Fruit fly (Drosophila melanogaster) whole organism, embryonic: ENCODE data around the gene ssp3.

Source experiments
- ATbp ChIP-seq: fragments of 200-800 bp; sonication (Bioruptor generic); optimal IDR thresholded peaks from 2 replicates; lab custom pipeline; 2017; ENCODE audit warnings: missing biosample characterization, mild to moderate bottlenecking, missing genetic modification characterization, missing genetic modification reagents
- BEAF-32 ChIP-seq: fragments of 200-800 bp; sonication (Bioruptor generic); optimal IDR thresholded peaks from 3 replicates; lab custom pipeline; 2017; ENCODE audit warnings: missing biosample characterization, missing genetic modification characterization, mild to moderate bottlenecking, moderate library complexity, missing genetic modification reagents
- Blimp-1 ChIP-seq: fragments of 200-800 bp; sonication (Bioruptor generic); optimal IDR thresholded peaks from 3 replicates; lab custom pipeline; 2018; ENCODE audit warnings: missing biosample characterization, missing genetic modification characterization, mild to moderate bottlenecking, moderate library complexity, missing genetic modification reagents
- CG10267 ChIP-seq: fragments of 200-800 bp; sonication (Bioruptor generic); optimal IDR thresholded peaks from 2 replicates; lab custom pipeline; 2018; ENCODE audit warnings: missing biosample characterization, mild to moderate bottlenecking, missing genetic modification characterization, moderate library complexity
- CG10543 ChIP-seq: fragments of 200-800 bp; sonication (Bioruptor generic); optimal IDR thresholded peaks from 3 replicates; lab custom pipeline; 2017; ENCODE audit warnings: missing biosample characterization, mild to moderate bottlenecking, missing genetic modification characterization, moderate library complexity
- CG12659 ChIP-seq: fragments of 200-800 bp; sonication (Bioruptor generic); optimal IDR thresholded peaks from 3 replicates; lab custom pipeline; 2017; ENCODE audit warnings: mild to moderate bottlenecking, missing biosample characterization, missing genetic modification reagents, missing genetic modification characterization
- CG18011 ChIP-seq: fragments of 200-800 bp; sonication (Bioruptor generic); optimal IDR thresholded peaks from 2 replicates; lab custom pipeline; 2017; ENCODE audit warnings: missing biosample characterization, missing genetic modification characterization, mild to moderate bottlenecking, moderate library complexity, missing genotype
- CG2199 ChIP-seq: fragments of 200-800 bp; sonication (Bioruptor generic); IDR thresholded peaks from 3 replicates; pipeline ENCODE4 v1.3.6; 2022; ENCODE audit warnings: missing biosample characterization, missing genetic modification characterization
- CG2678 ChIP-seq: fragments of 200-800 bp; sonication (Bioruptor generic); optimal IDR thresholded peaks from 3 replicates; lab custom pipeline; 2019; ENCODE audit warnings: missing biosample characterization, mild to moderate bottlenecking, missing genetic modification characterization, moderate library complexity
- CG2712 ChIP-seq: fragments of 200-800 bp; optimal IDR thresholded peaks from 3 replicates; lab custom pipeline; 2019; ENCODE audit warnings: missing biosample characterization, mild to moderate bottlenecking, missing genetic modification characterization, moderate library complexity
- CG34376 ChIP-seq: fragments of 200-800 bp; sonication (Bioruptor generic); optimal IDR thresholded peaks from 2 replicates; lab custom pipeline; 2018; ENCODE audit warnings: missing biosample characterization, mild to moderate bottlenecking, missing genetic modification characterization
- CG4360 ChIP-seq: fragments of 200-800 bp; sonication (Bioruptor generic); IDR thresholded peaks from 2 replicates; pipeline ENCODE4 v1.3.6; 2022; ENCODE audit warnings: missing biosample characterization, missing genetic modification characterization
- CG7271 ChIP-seq: fragments of 200-800 bp; sonication (Bioruptor generic); optimal IDR thresholded peaks from 2 replicates; lab custom pipeline; 2018; ENCODE audit warnings: missing biosample characterization, mild to moderate bottlenecking, missing genetic modification characterization, moderate library complexity
- CG7372 ChIP-seq: fragments of 200-800 bp; sonication (Bioruptor generic); IDR thresholded peaks from 2 replicates; pipeline ENCODE4 v1.3.6; 2022; ENCODE audit warnings: missing biosample characterization, missing genetic modification characterization
- CG8281 ChIP-seq: fragments of 200-800 bp; sonication (Bioruptor generic); optimal IDR thresholded peaks from 2 replicates; lab custom pipeline; 2018; ENCODE audit warnings: missing biosample characterization, mild to moderate bottlenecking, missing genetic modification characterization, moderate library complexity
- CG8388 ChIP-seq: fragments of 200-800 bp; sonication (Bioruptor generic); optimal IDR thresholded peaks from 2 replicates; lab custom pipeline; 2019; ENCODE audit warnings: missing biosample characterization, mild to moderate bottlenecking, missing genetic modification characterization, moderate library complexity
- Ets97D ChIP-seq: fragments of 200-800 bp; sonication (Bioruptor generic); optimal IDR thresholded peaks from 3 replicates; lab custom pipeline; 2016; ENCODE audit warnings: missing biosample characterization, missing genetic modification characterization
- GATAe ChIP-seq: fragments of 200-800 bp; sonication (Bioruptor generic); conservative IDR thresholded peaks from 2 replicates; pipeline ENCODE4 v1.3.6; 2022; ENCODE audit warnings: missing biosample characterization, missing genetic modification characterization
- HLH54F ChIP-seq: fragments of 200-800 bp; sonication (Bioruptor generic); optimal IDR thresholded peaks from 3 replicates; lab custom pipeline; 2016; ENCODE audit warnings: missing biosample characterization, missing genetic modification characterization
- Hmr ChIP-seq: fragments of 200-800 bp; sonication (Bioruptor generic); optimal IDR thresholded peaks from 3 replicates; lab custom pipeline; 2017; ENCODE audit warnings: mild to moderate bottlenecking, missing biosample characterization, missing genetic modification reagents, missing genetic modification characterization
- Hsf ChIP-seq: fragments of 200-800 bp; sonication (Bioruptor generic); optimal IDR thresholded peaks from 3 replicates; lab custom pipeline; 2016; ENCODE audit warnings: missing biosample characterization, missing genetic modification characterization
- Myb ChIP-seq: fragments of 200-800 bp; sonication (Bioruptor generic); optimal IDR thresholded peaks from 2 replicates; lab custom pipeline; 2016; ENCODE audit warnings: missing biosample characterization, missing genetic modification characterization
- Oaz ChIP-seq: fragments of 200-800 bp; sonication (Bioruptor generic); IDR thresholded peaks from 2 replicates; pipeline ENCODE4 v1.3.6; 2022; ENCODE audit warnings: missing biosample characterization, missing genetic modification characterization
- Ssrp ChIP-seq: fragments of 200-800 bp; sonication (Bioruptor generic); optimal IDR thresholded peaks from 2 replicates; lab custom pipeline; 2018; ENCODE audit warnings: missing biosample characterization, mild to moderate bottlenecking, missing genetic modification characterization, moderate library complexity
- Trl ChIP-seq, 3 experiments: fragments of >200 bp in 2 of 3; fragments of 200-800 bp in 1 of 3; sonication (Bioruptor generic) in 1 of 3; optimal IDR thresholded peaks; 2 replicates in 1 of 3; 3 replicates in 2 of 3; lab custom pipeline; 2016 to 2017; ENCODE audit warnings: missing biosample characterization in 1 of 3, missing genetic modification characterization in 1 of 3
- ase ChIP-seq: fragments of 200-800 bp; sonication (Bioruptor generic); IDR thresholded peaks from 3 replicates; pipeline ENCODE4 v1.3.6; 2022; ENCODE audit warnings: missing biosample characterization, missing genetic modification characterization
- ato ChIP-seq: fragments of 200-800 bp; sonication (Bioruptor generic); IDR thresholded peaks from 2 replicates; pipeline ENCODE4 v1.3.6; 2022; ENCODE audit warnings: missing biosample characterization, missing genetic modification characterization; ENCODE audit not compliant: partially characterized antibody
- az2 ChIP-seq: fragments of 200-800 bp; sonication (Bioruptor generic); optimal IDR thresholded peaks from 3 replicates; lab custom pipeline; 2016; ENCODE audit warnings: missing biosample characterization, missing genetic modification characterization
- br ChIP-seq: fragments of >200 bp; optimal IDR thresholded peaks from 2 replicates; lab custom pipeline; 2017
- cad ChIP-seq: fragments of >200 bp; optimal IDR thresholded peaks from 2 replicates; lab custom pipeline; 2017; ENCODE audit warnings: missing biosample characterization, missing genetic modification characterization
- cato ChIP-seq: fragments of 200-800 bp; sonication (Bioruptor generic); optimal IDR thresholded peaks from 2 replicates; lab custom pipeline; 2016; ENCODE audit warnings: missing biosample characterization, missing genetic modification characterization, borderline replicate concordance
- chif ChIP-seq, 2 experiments: fragments of 200-800 bp; sonication (Bioruptor generic); optimal IDR thresholded peaks; 3 replicates each; lab custom pipeline; 2016; ENCODE audit warnings: missing biosample characterization in 2 of 2, missing genetic modification characterization in 2 of 2
- disco-r ChIP-seq: fragments of 200-800 bp; sonication (Bioruptor generic); optimal IDR thresholded peaks from 2 replicates; lab custom pipeline; 2016; ENCODE audit warnings: missing biosample characterization, missing genetic modification characterization
- exex ChIP-seq: fragments of 200-800 bp; sonication (Bioruptor generic); optimal IDR thresholded peaks from 4 replicates; lab custom pipeline; 2018; ENCODE audit warnings: missing biosample characterization, mild to moderate bottlenecking, missing genetic modification characterization, moderate library complexity
- ham ChIP-seq: fragments of 200-800 bp; sonication (Bioruptor generic); IDR thresholded peaks from 2 replicates; pipeline ENCODE4 v1.3.6; 2022; ENCODE audit warnings: missing biosample characterization, missing genetic modification characterization
- ind ChIP-seq: fragments of 200-800 bp; sonication (Bioruptor generic); optimal IDR thresholded peaks from 3 replicates; lab custom pipeline; 2016; ENCODE audit warnings: missing biosample characterization, missing genetic modification characterization
- jigr1 ChIP-seq: fragments of 200-800 bp; sonication (Bioruptor generic); IDR thresholded peaks from 3 replicates; pipeline ENCODE4 v1.3.6; 2022; ENCODE audit warnings: missing biosample characterization, missing genetic modification characterization
- kni ChIP-seq: fragments of 200-800 bp; sonication (Bioruptor generic); optimal IDR thresholded peaks from 3 replicates; lab custom pipeline; 2017; ENCODE audit warnings: mild to moderate bottlenecking, missing biosample characterization, missing genetic modification reagents, missing genetic modification characterization
- knrl ChIP-seq: fragments of 200-800 bp; sonication (Bioruptor generic); IDR thresholded peaks from 3 replicates; pipeline ENCODE4 v1.3.6; 2022; ENCODE audit warnings: missing biosample characterization, missing genetic modification characterization; ENCODE audit not compliant: partially characterized antibody
- p53 ChIP-seq: fragments of 200-800 bp; sonication (Bioruptor generic); optimal IDR thresholded peaks from 2 replicates; lab custom pipeline; 2016; ENCODE audit warnings: missing biosample characterization, missing genetic modification characterization
- pho ChIP-seq: fragments of 200-800 bp; sonication (Bioruptor generic); optimal IDR thresholded peaks from 2 replicates; lab custom pipeline; 2016; ENCODE audit warnings: missing biosample characterization, missing genetic modification characterization
- ranshi ChIP-seq: fragments of 200-800 bp; sonication (Bioruptor generic); IDR thresholded peaks from 2 replicates; pipeline ENCODE4 v1.3.6; 2022; ENCODE audit warnings: missing biosample characterization, missing genetic modification characterization
- ro ChIP-seq: fragments of 200-800 bp; sonication (Bioruptor generic); IDR thresholded peaks from 2 replicates; pipeline ENCODE4 v1.3.6; 2022; ENCODE audit warnings: missing biosample characterization, missing genetic modification characterization
- sens-2 ChIP-seq: fragments of 200-800 bp; sonication (Bioruptor generic); IDR thresholded peaks from 2 replicates; pipeline ENCODE4 v1.3.6; 2022; ENCODE audit warnings: missing biosample characterization, missing genetic modification characterization
- sim ChIP-seq: fragments of 200-800 bp; sonication (Bioruptor generic); IDR thresholded peaks from 2 replicates; pipeline ENCODE4 v1.3.6; 2022; ENCODE audit warnings: missing biosample characterization, missing genetic modification characterization
- slou ChIP-seq: fragments of 200-800 bp; sonication (Bioruptor generic); optimal IDR thresholded peaks from 3 replicates; lab custom pipeline; 2016; ENCODE audit warnings: missing biosample characterization, missing genetic modification characterization
- sqz ChIP-seq: fragments of 200-800 bp; sonication (Bioruptor generic); optimal IDR thresholded peaks from 3 replicates; lab custom pipeline; 2018; ENCODE audit warnings: missing biosample characterization, mild to moderate bottlenecking, missing genetic modification characterization
- vfl ChIP-seq: fragments of 200-800 bp; sonication (Bioruptor generic); optimal IDR thresholded peaks from 2 replicates; lab custom pipeline; 2016; ENCODE audit warnings: missing biosample characterization, missing genetic modification characterization
- zen ChIP-seq: fragments of 200-800 bp; sonication (Bioruptor generic); optimal IDR thresholded peaks from 3 replicates; lab custom pipeline; 2018; ENCODE audit warnings: missing biosample characterization, mild to moderate bottlenecking, missing genetic modification characterization, moderate library complexity
- zfh2 ChIP-seq: fragments of 200-800 bp; sonication (Bioruptor generic); optimal IDR thresholded peaks from 2 replicates; lab custom pipeline; 2016; ENCODE audit warnings: missing biosample characterization, missing genetic modification characterization

Gene ssp3

DNA sequence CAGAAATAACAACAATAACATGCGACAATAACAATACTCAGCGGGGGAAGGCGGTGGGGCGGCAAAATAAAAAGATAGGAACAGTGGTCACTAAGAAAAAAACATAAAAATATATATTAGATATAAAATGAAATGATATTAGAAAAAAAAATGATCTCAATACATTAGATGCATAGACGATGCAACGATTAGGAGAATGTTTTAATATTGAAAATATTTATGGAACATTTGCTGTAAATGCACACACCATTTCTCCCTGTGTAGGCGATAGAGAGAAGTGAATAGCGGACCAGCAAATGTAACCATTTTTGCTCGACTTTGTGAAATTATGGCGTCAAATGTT, 22.4 kb upstream of the ssp3 start (continued):
- TF ChIP-seq pho (GFP tag; lab: Kevin White, UChicago) = peak; percentile 73
- TF ChIP-seq cato = no peak
- peak; percentile 92 for TF ChIP-seq CG2678
- TF ChIP-seq GATAe = peak; percentile 89
- TF ChIP-seq disco-r (GFP tag; lab: Kevin White, UChicago) = peak; percentile 0
- TF ChIP-seq CG10543 (GFP tag; lab: Kevin White, UChicago) = peak; percentile 59
- TF ChIP-seq kni (GFP tag; lab: Kevin White, UChicago) = no peak
- TF ChIP-seq CG34376 (GFP tag; lab: Kevin White, UChicago) = peak; percentile 68
- peak; percentile 49 for TF ChIP-seq CG12659 (GFP tag; lab: Kevin White, UChicago)
- no peak for TF ChIP-seq knrl
- TF ChIP-seq Hmr = peak; percentile 77
- TF ChIP-seq Ets97D (GFP tag; lab: Kevin White, UChicago) = peak; percentile 14
- TF ChIP-seq sens-2 (GFP tag; lab: Robert Waterston, UW) = peak; percentile 36; the same call in 1 of the 2 replicates
- TF ChIP-seq CG18011 (GFP tag; lab: Kevin White, UChicago) = peak; percentile 31
- TF ChIP-seq CG2712 = peak; percentile 80
- TF ChIP-seq ATbp (GFP tag; lab: Kevin White, UChicago) = peak; percentile 27
- TF ChIP-seq sqz (GFP tag; lab: Kevin White, UChicago) = peak; percentile 8
- peak; percentile 5 to 33 for TF ChIP-seq chif (GFP tag; optimal IDR thresholded peaks at IDR 0.05; lab: Kevin White, UChicago)
- no peak for TF ChIP-seq p53 (GFP tag; lab: Kevin White, UChicago)
- peak; percentile 86 for TF ChIP-seq ind (GFP tag; lab: Kevin White, UChicago)
- TF ChIP-seq CG7271 (tag; lab: Kevin White, UChicago) = peak; percentile 46
- TF ChIP-seq Hsf (GFP tag; lab: Kevin White, UChicago) = peak; percentile 62
- peak; percentile 63 for TF ChIP-seq slou (GFP tag; lab: Kevin White, UChicago)
- peak; percentile 65 for TF ChIP-seq Blimp-1
- peak; percentile 13 for TF ChIP-seq Myb
- peak; percentile 81 for TF ChIP-seq ase (GFP tag; lab: Robert Waterston, UW)
- TF ChIP-seq ato (GFP tag; lab: Robert Waterston, UW) = no peak
- TF ChIP-seq CG8281 = peak; percentile 57
- peak; percentile 19 for TF ChIP-seq vfl (GFP tag; lab: Kevin White, UChicago)
- TF ChIP-seq Ssrp = peak; percentile 57
- TF ChIP-seq HLH54F = peak; percentile 31
- TF ChIP-seq ro = peak; percentile 70
- TF ChIP-seq zfh2 = peak; percentile 55
- TF ChIP-seq CG4360 (GFP tag; lab: Robert Waterston, UW) = 0 out of 2 replicates have a peak, but pooled peaks have one; percentile 51
- peak; percentile 52 for TF ChIP-seq CG10267
- peak; percentile 39 for TF ChIP-seq az2 (GFP tag; lab: Kevin White, UChicago)
- peak; percentile 84 for TF ChIP-seq ranshi (GFP tag; lab: Robert Waterston, UW)
- TF ChIP-seq cad (GFP tag; lab: Kevin White, UChicago) = no peak
- TF ChIP-seq CG2199 (GFP tag; lab: Robert Waterston, UW) = peak; percentile 63; the same call in 1 of the 3 replicates
- peak; percentile 82 for TF ChIP-seq Oaz (GFP tag; lab: Robert Waterston, UW)
- peak; percentile 57 for TF ChIP-seq CG8388
- peak; percentile 90 for TF ChIP-seq ham (GFP tag; lab: Robert Waterston, UW)
- TF ChIP-seq Trl (optimal IDR thresholded peaks at IDR 0.05; lab: Kevin White, UChicago) = no peak
- TF ChIP-seq Trl (GFP tag; optimal IDR thresholded peaks at IDR 0.05; lab: Kevin White, UChicago) = no peak
- TF ChIP-seq CG7372 = peak; percentile 91
- no peak for TF ChIP-seq br (lab: Kevin White, UChicago)
- TF ChIP-seq zen (tag; lab: Kevin White, UChicago) = peak; percentile 72
- peak; percentile 65 for TF ChIP-seq exex (tag; lab: Kevin White, UChicago)
- TF ChIP-seq sim = peak; percentile 49; the same call in 1 of the 2 replicates
- no peak for TF ChIP-seq BEAF-32 (GFP tag; lab: Kevin White, UChicago)
- TF ChIP-seq jigr1 (GFP tag; lab: Robert Waterston, UW) = peak; percentile 40; the same call in 2 of the 3 replicates
